Worm (Caenorhabditis elegans): ENCODE measurements around the gene acl-13.

acl-13 gene

ce11 chrIV:12410167-12410566 is at the start of gene acl-13:
TSS of gene acl-13 (plus strand) at chrIV:12410467.
- no peak for TF ChIP-seq T22C8.4 (GFP tag; IDR thresholded peaks at IDR 0.05)
- no peak for TF ChIP-seq ztf-29 (GFP tag; IDR thresholded peaks at IDR 0.05)
- TF ChIP-seq klf-2 (GFP tag; conservative IDR thresholded peaks at IDR 0.05), result no peak
- no peak for TF ChIP-seq flt-1 (GFP tag; IDR thresholded peaks at IDR 0.05)
- TF ChIP-seq tab-1 (GFP tag; IDR thresholded peaks at IDR 0.05), result no peak
- TF ChIP-seq ref-1 (GFP tag; conservative IDR thresholded peaks at IDR 0.05), result no peak
- TF ChIP-seq cog-1 (tag; optimal IDR thresholded peaks at IDR 0.05), result no peak
- no peak for TF ChIP-seq med-1 (GFP tag; optimal IDR thresholded peaks at IDR 0.05; ENCODE audit: insufficient read depth)
- no peak for TF ChIP-seq ztf-23 (GFP tag; IDR thresholded peaks at IDR 0.05)

- TF ChIP-seq T22C8.4 (GFP tag; IDR thresholded peaks at IDR 0.05) (no peak), flt-1 (GFP tag; IDR thresholded peaks at IDR 0.05) (no peak), tab-1 (GFP tag; IDR thresholded peaks at IDR 0.05) (no peak), ztf-23 (GFP tag; IDR thresholded peaks at IDR 0.05) (no peak), cog-1 (tag; optimal IDR thresholded peaks at IDR 0.05) (no peak)
These were observed 49.5 kb upstream of the acl-13 start, which contains the start of gene sec-24.2 for ce11 chrIV:12360742-12361195. TSS of gene sec-24.2 (minus strand) at chrIV:12360792.

- TF ChIP-seq klf-2 (GFP tag; conservative IDR thresholded peaks at IDR 0.05), result no peak
- no peak for TF ChIP-seq ref-1 (GFP tag; conservative IDR thresholded peaks at IDR 0.05)
- no peak for TF ChIP-seq ztf-29 (GFP tag; IDR thresholded peaks at IDR 0.05)
- TF ChIP-seq flt-1 (GFP tag; IDR thresholded peaks at IDR 0.05), result no peak
- TF ChIP-seq cog-1 (tag; optimal IDR thresholded peaks at IDR 0.05), result no peak
- no peak for TF ChIP-seq tab-1 (GFP tag; IDR thresholded peaks at IDR 0.05)
- TF ChIP-seq med-1 (GFP tag; optimal IDR thresholded peaks at IDR 0.05; ENCODE audit: insufficient read depth), result no peak
- TF ChIP-seq ztf-23 (GFP tag; IDR thresholded peaks at IDR 0.05), result no peak
- no peak for TF ChIP-seq T22C8.4 (GFP tag; IDR thresholded peaks at IDR 0.05)
These were observed 48.7 kb upstream of the acl-13 start, which contains the start of the genes ccr-4 and ZC518.8 for ce11 chrIV:12361392-12362092. TSS of gene ccr-4 (plus strand) at chrIV:12361542. TSS of gene ZC518.8 (minus strand) at chrIV:12361908.

- TF ChIP-seq ztf-29 (GFP tag; IDR thresholded peaks at IDR 0.05) (peak; percentile 48; the same call in 1 of the 2 replicates), ref-1 (GFP tag; conservative IDR thresholded peaks at IDR 0.05) (no peak)
These were observed 45.3 kb upstream of the acl-13 start for ce11 chrIV:12364964-12365363.

- TF ChIP-seq med-1 (GFP tag; optimal IDR thresholded peaks at IDR 0.05; ENCODE audit: insufficient read depth), result no peak
- TF ChIP-seq tab-1 (GFP tag; IDR thresholded peaks at IDR 0.05), result no peak
- TF ChIP-seq T22C8.4 (GFP tag; IDR thresholded peaks at IDR 0.05), result no peak
- TF ChIP-seq klf-2 (GFP tag; conservative IDR thresholded peaks at IDR 0.05), result no peak
- TF ChIP-seq flt-1 (GFP tag; IDR thresholded peaks at IDR 0.05), result no peak
- TF ChIP-seq ztf-23 (GFP tag; IDR thresholded peaks at IDR 0.05), result no peak
- TF ChIP-seq ref-1 (GFP tag; conservative IDR thresholded peaks at IDR 0.05), result no peak
- TF ChIP-seq cog-1 (tag; optimal IDR thresholded peaks at IDR 0.05), result no peak
These were observed 43.7 kb upstream of the acl-13 start for ce11 chrIV:12366571-12366970.

ce11 chrIV:12371340-12371739 is 38.9 kb upstream of the acl-13 start:
- TF ChIP-seq cog-1 (tag; optimal IDR thresholded peaks at IDR 0.05) (no peak), ztf-29 (GFP tag; IDR thresholded peaks at IDR 0.05) (no peak), ref-1 (GFP tag; conservative IDR thresholded peaks at IDR 0.05) (no peak)

- no peak for TF ChIP-seq ref-1 (GFP tag; conservative IDR thresholded peaks at IDR 0.05)
- 0 out of 2 replicates have a peak, but pooled peaks have one; percentile 71 for TF ChIP-seq flt-1 (GFP tag; IDR thresholded peaks at IDR 0.05)
- TF ChIP-seq T22C8.4 (GFP tag; IDR thresholded peaks at IDR 0.05), result no peak
- TF ChIP-seq med-1 (GFP tag; optimal IDR thresholded peaks at IDR 0.05; ENCODE audit: insufficient read depth), result no peak
- no peak for TF ChIP-seq tab-1 (GFP tag; IDR thresholded peaks at IDR 0.05)
- peak; percentile 40 for TF ChIP-seq cog-1 (tag; optimal IDR thresholded peaks at IDR 0.05)
- no peak for TF ChIP-seq klf-2 (GFP tag; conservative IDR thresholded peaks at IDR 0.05)
- no peak for TF ChIP-seq ztf-23 (GFP tag; IDR thresholded peaks at IDR 0.05)
- TF ChIP-seq ztf-29 (GFP tag; IDR thresholded peaks at IDR 0.05), result no peak
These were observed 38.4 kb upstream of the acl-13 start, which contains the start of gene wdr-46 for ce11 chrIV:12371879-12372278. TSS of gene wdr-46 (plus strand) at chrIV:12372253.

ce11 chrIV:12376021-12376420 is 34.2 kb upstream of the acl-13 start, which contains the start of gene atz-1:
TSS of gene atz-1 (minus strand) at chrIV:12376121.
- TF ChIP-seq ztf-29 (GFP tag; IDR thresholded peaks at IDR 0.05), result no peak
- no peak for TF ChIP-seq cog-1 (tag; optimal IDR thresholded peaks at IDR 0.05)
- no peak for TF ChIP-seq T22C8.4 (GFP tag; IDR thresholded peaks at IDR 0.05)
- no peak for TF ChIP-seq flt-1 (GFP tag; IDR thresholded peaks at IDR 0.05)
- no peak for TF ChIP-seq ztf-23 (GFP tag; IDR thresholded peaks at IDR 0.05)
- no peak for TF ChIP-seq tab-1 (GFP tag; IDR thresholded peaks at IDR 0.05)
- TF ChIP-seq klf-2 (GFP tag; conservative IDR thresholded peaks at IDR 0.05), result no peak
- TF ChIP-seq ref-1 (GFP tag; conservative IDR thresholded peaks at IDR 0.05), result no peak
- no peak for TF ChIP-seq med-1 (GFP tag; optimal IDR thresholded peaks at IDR 0.05; ENCODE audit: insufficient read depth)

- TF ChIP-seq T22C8.4 (GFP tag; IDR thresholded peaks at IDR 0.05), result no peak
These were observed 31.3 kb upstream of the acl-13 start for ce11 chrIV:12378919-12379318.

- no peak for TF ChIP-seq flt-1 (GFP tag; IDR thresholded peaks at IDR 0.05)
- TF ChIP-seq cog-1 (tag; optimal IDR thresholded peaks at IDR 0.05), result no peak
- no peak for TF ChIP-seq T22C8.4 (GFP tag; IDR thresholded peaks at IDR 0.05)
- no peak for TF ChIP-seq klf-2 (GFP tag; conservative IDR thresholded peaks at IDR 0.05)
- TF ChIP-seq med-1 (GFP tag; optimal IDR thresholded peaks at IDR 0.05; ENCODE audit: insufficient read depth), result no peak
- TF ChIP-seq tab-1 (GFP tag; IDR thresholded peaks at IDR 0.05), result no peak
- TF ChIP-seq ztf-29 (GFP tag; IDR thresholded peaks at IDR 0.05), result no peak
- TF ChIP-seq ztf-23 (GFP tag; IDR thresholded peaks at IDR 0.05), result no peak
- no peak for TF ChIP-seq ref-1 (GFP tag; conservative IDR thresholded peaks at IDR 0.05)
These were observed 30.5 kb upstream of the acl-13 start, which contains the start of gene thn-1 for ce11 chrIV:12379784-12380183. TSS of gene thn-1 (plus strand) at chrIV:12380084.

Measured in whole organism, midembryonic.